Fruit fly (Drosophila melanogaster): ENCODE data around the gene Trax.

- TF ChIP-seq CG17806 (tag; optimal IDR thresholded peaks at IDR 0.05): no peak
- TF ChIP-seq CG14655 (GFP tag; optimal IDR thresholded peaks at IDR 0.05): no peak
- TF ChIP-seq CG10348 (GFP tag; IDR thresholded peaks at IDR 0.05): no peak
- TF ChIP-seq CG34367 (tag; optimal IDR thresholded peaks at IDR 0.05): no peak
- no peak for TF ChIP-seq Pif1A (GFP tag; optimal IDR thresholded peaks at IDR 0.05)
- TF ChIP-seq D1 (tag; optimal IDR thresholded peaks at IDR 0.05): no peak
- TF ChIP-seq EcR (GFP tag; optimal IDR thresholded peaks at IDR 0.05): no peak
- TF ChIP-seq CG4496 (GFP tag; IDR thresholded peaks at IDR 0.05): no peak
- no peak for TF ChIP-seq CG15710 (tag; optimal IDR thresholded peaks at IDR 0.05)
- TF ChIP-seq fd96Ca (GFP tag; IDR thresholded peaks at IDR 0.05): no peak
These were observed 21.4 kb downstream of the Trax start, which contains the start of gene h-cup for dm6 chr3R:15382851-15383250.

Data from whole organism, pupa.